Worm (Caenorhabditis elegans) whole organism, L1 larva: ENCODE measurements around the gene T05B4.13.

Source experiments
- C16A3.4 ChIP-seq: fragments of 150-350 bp; optimal IDR thresholded peaks from 2 replicates; lab custom pipeline; 2014; ENCODE audit warnings: missing biosample characterization, missing genetic modification characterization
- C34B4.2 ChIP-seq: sonication (generic microtip); optimal IDR thresholded peaks from 2 replicates; lab custom pipeline; 2017; ENCODE audit warnings: mild to moderate bottlenecking, missing genetic modification characterization, missing compliant biosample characterization
- F16B12.6 ChIP-seq: fragments of 150-350 bp; optimal IDR thresholded peaks from 2 replicates; lab custom pipeline; 2014; ENCODE audit warnings: missing biosample characterization, missing genetic modification characterization
- Y116A8C.19 ChIP-seq: sonication (generic microtip); optimal IDR thresholded peaks from 2 replicates; lab custom pipeline; 2016; ENCODE audit warnings: missing compliant biosample characterization, missing genetic modification characterization, borderline replicate concordance
- aha-1 ChIP-seq: fragments of 150-350 bp; optimal IDR thresholded peaks from 2 replicates; lab custom pipeline; 2014; ENCODE audit warnings: missing biosample characterization, missing genetic modification characterization
- aly-2 ChIP-seq: fragments of 150-350 bp; optimal IDR thresholded peaks from 2 replicates; lab custom pipeline; 2014; ENCODE audit warnings: missing biosample characterization, missing genetic modification characterization
- ama-1 ChIP-seq: fragments of 150-350 bp; optimal IDR thresholded peaks from 2 replicates; lab custom pipeline; 2014
- ceh-8 ChIP-seq: fragments of 200-800 bp; sonication (Bioruptor generic); optimal IDR thresholded peaks from 2 replicates; lab custom pipeline; 2018; ENCODE audit warnings: mild to moderate bottlenecking, missing genetic modification characterization, moderate library complexity, missing compliant biosample characterization
- ceh-82 ChIP-seq, 3 experiments: fragments of 150-350 bp in 1 of 3; sonication (generic microtip) in 2 of 3; optimal IDR thresholded peaks; 2 replicates each; lab custom pipeline; 2014 to 2017; ENCODE audit warnings: missing biosample characterization in 3 of 3, missing genetic modification characterization in 3 of 3
- ceh-90 ChIP-seq: sonication (generic microtip); optimal IDR thresholded peaks from 2 replicates; lab custom pipeline; 2016; ENCODE audit warnings: missing genetic modification characterization, missing compliant biosample characterization
- ces-1 ChIP-seq: fragments of 150-350 bp; optimal IDR thresholded peaks from 2 replicates; lab custom pipeline; 2014; ENCODE audit warnings: missing biosample characterization, missing genetic modification reagents, missing genetic modification characterization
- dsc-1 ChIP-seq: sonication (generic microtip); optimal IDR thresholded peaks from 2 replicates; lab custom pipeline; 2016; ENCODE audit warnings: mild to moderate bottlenecking, missing genetic modification characterization, missing compliant biosample characterization
- efl-1 ChIP-seq, 4 experiments: fragments of 150-350 bp; optimal IDR thresholded peaks in 3 of 4; peaks in 1 of 4; 1 replicate in 1 of 4; 2 replicates in 3 of 4; lab custom pipeline; 2014; ENCODE audit warnings: missing biosample characterization in 2 of 4, missing genetic modification characterization in 2 of 4, missing genetic modification reagents in 2 of 4
- efl-3 ChIP-seq: fragments of 200-800 bp; sonication (Bioruptor generic); optimal IDR thresholded peaks from 2 replicates; lab custom pipeline; 2018; ENCODE audit warnings: mild to moderate bottlenecking, missing genetic modification characterization, missing compliant biosample characterization
- egl-13 ChIP-seq: sonication (generic microtip); optimal IDR thresholded peaks from 2 replicates; lab custom pipeline; 2016; ENCODE audit warnings: missing genotype, missing genetic modification reagents, missing genetic modification characterization, missing compliant biosample characterization
- elt-2 ChIP-seq: sonication (generic microtip); optimal IDR thresholded peaks from 2 replicates; lab custom pipeline; 2016; ENCODE audit warnings: missing genetic modification characterization, mild to moderate bottlenecking, inconsistent platforms, missing compliant biosample characterization, missing genetic modification reagents
- elt-3 ChIP-seq, 6 experiments: fragments of 150-350 bp in 1 of 6; sonication (generic microtip); optimal IDR thresholded peaks; 2 replicates each; lab custom pipeline; 2017 to 2018; ENCODE audit warnings: missing biosample characterization in 6 of 6, missing genetic modification characterization in 6 of 6, inconsistent platforms in 1 of 6
- ets-5 ChIP-seq: fragments of 200-800 bp; sonication (Bioruptor generic); IDR thresholded peaks from 2 replicates; pipeline ENCODE4 v1.3.6; 2022; ENCODE audit warnings: missing genetic modification characterization, missing compliant biosample characterization
- fkh-10 ChIP-seq: sonication (generic microtip); optimal IDR thresholded peaks from 2 replicates; lab custom pipeline; 2017; ENCODE audit warnings: missing biosample characterization, missing genetic modification reagents, missing genetic modification characterization
- fkh-4 ChIP-seq: sonication (generic microtip); optimal IDR thresholded peaks from 2 replicates; lab custom pipeline; 2016; ENCODE audit warnings: missing compliant biosample characterization, missing genetic modification characterization, borderline replicate concordance
- fkh-8 ChIP-seq: sonication (generic microtip); optimal IDR thresholded peaks from 2 replicates; lab custom pipeline; 2016; ENCODE audit warnings: mild to moderate bottlenecking, missing genetic modification characterization, missing compliant biosample characterization
- hlh-4 ChIP-seq: sonication (generic microtip); optimal IDR thresholded peaks from 2 replicates; lab custom pipeline; 2016; ENCODE audit warnings: mild to moderate bottlenecking, missing genetic modification characterization, missing compliant biosample characterization
- hpl-2 ChIP-seq: fragments of 150-350 bp; optimal IDR thresholded peaks from 2 replicates; lab custom pipeline; 2014; ENCODE audit warnings: missing biosample characterization, missing genetic modification reagents, missing genetic modification characterization
- isw-1 ChIP-seq: fragments of 200-800 bp; sonication (Bioruptor generic); IDR thresholded peaks from 2 replicates; pipeline ENCODE4 v1.3.6; 2022; ENCODE audit warnings: missing genetic modification characterization, missing compliant biosample characterization
- jun-1 ChIP-seq: fragments of 150-350 bp; optimal IDR thresholded peaks from 2 replicates; lab custom pipeline; 2014; ENCODE audit warnings: missing biosample characterization, missing genetic modification reagents, missing genetic modification characterization
- lin-14 ChIP-seq: fragments of 200-800 bp; sonication (Bioruptor generic); optimal IDR thresholded peaks from 2 replicates; lab custom pipeline; 2018; ENCODE audit warnings: mild to moderate bottlenecking, missing genetic modification characterization, moderate library complexity, missing compliant biosample characterization
- lin-15B ChIP-seq: fragments of 150-350 bp; sonication (generic microtip); optimal IDR thresholded peaks from 3 replicates; lab custom pipeline; 2014; ENCODE audit warnings: missing biosample characterization, missing genetic modification characterization
- lin-35 ChIP-seq, 2 experiments: fragments of 150-350 bp; optimal IDR thresholded peaks; 2 replicates each; lab custom pipeline; 2014; ENCODE audit warnings: missing biosample characterization in 2 of 2, missing genetic modification characterization in 2 of 2, missing genetic modification reagents in 2 of 2
- lin-39 ChIP-seq: fragments of 150-350 bp; optimal IDR thresholded peaks from 2 replicates; lab custom pipeline; 2014; ENCODE audit warnings: missing biosample characterization, missing genetic modification reagents, missing genetic modification characterization
- mab-9 ChIP-seq: fragments of 200-800 bp; sonication (Bioruptor generic); IDR thresholded peaks from 2 replicates; pipeline ENCODE4 v1.3.6; 2022; ENCODE audit warnings: missing genetic modification reagents, missing genetic modification characterization, missing compliant biosample characterization
- mdl-1 ChIP-seq, 2 experiments: fragments of 150-350 bp; optimal IDR thresholded peaks; 2 replicates each; lab custom pipeline; 2014 to 2017; ENCODE audit warnings: missing biosample characterization in 2 of 2, missing genetic modification characterization in 2 of 2, inconsistent platforms in 1 of 2
- mef-2 ChIP-seq: fragments of 150-350 bp; optimal IDR thresholded peaks from 2 replicates; lab custom pipeline; 2014; ENCODE audit warnings: missing biosample characterization, missing genetic modification characterization
- mep-1 ChIP-seq: fragments of 150-350 bp; optimal IDR thresholded peaks from 2 replicates; lab custom pipeline; 2014; ENCODE audit warnings: missing biosample characterization, missing genetic modification characterization
- nhr-11 ChIP-seq: fragments of 150-350 bp; optimal IDR thresholded peaks from 2 replicates; lab custom pipeline; 2014; ENCODE audit warnings: missing biosample characterization, missing genetic modification characterization
- nhr-19 ChIP-seq: fragments of 200-800 bp; sonication (Bioruptor generic); conservative IDR thresholded peaks from 2 replicates; pipeline ENCODE4 v1.3.6; 2022; ENCODE audit warnings: missing genetic modification characterization, missing compliant biosample characterization
- nhr-20 ChIP-seq: sonication (generic microtip); optimal IDR thresholded peaks from 2 replicates; lab custom pipeline; 2016; ENCODE audit warnings: mild to moderate bottlenecking, missing genetic modification characterization, missing compliant biosample characterization
- nhr-237 ChIP-seq: fragments of 150-350 bp; optimal IDR thresholded peaks from 2 replicates; lab custom pipeline; 2014; ENCODE audit warnings: missing biosample characterization, missing genetic modification characterization
- nhr-47 ChIP-seq: sonication (generic microtip); optimal IDR thresholded peaks from 2 replicates; lab custom pipeline; 2016; ENCODE audit warnings: mild to moderate bottlenecking, missing genetic modification characterization, moderate library complexity, missing compliant biosample characterization
- nhr-76 ChIP-seq: sonication (generic microtip); optimal IDR thresholded peaks from 2 replicates; lab custom pipeline; 2017; ENCODE audit warnings: missing biosample characterization, missing genetic modification characterization
- nhr-85 ChIP-seq: sonication (generic microtip); peaks from one replicate; lab custom pipeline; 2016; ENCODE audit warnings: missing genetic modification characterization, inconsistent platforms, missing compliant biosample characterization
- pqm-1 ChIP-seq: sonication (generic microtip); optimal IDR thresholded peaks from 3 replicates; lab custom pipeline; 2017; ENCODE audit warnings: missing biosample characterization, missing genetic modification characterization
- rnt-1 ChIP-seq: sonication (generic microtip); optimal IDR thresholded peaks from 2 replicates; lab custom pipeline; 2016; ENCODE audit warnings: mild to moderate bottlenecking, missing genetic modification characterization, moderate library complexity, missing compliant biosample characterization
- skn-1 ChIP-seq: fragments of 150-350 bp; optimal IDR thresholded peaks from 2 replicates; lab custom pipeline; 2014; ENCODE audit warnings: missing biosample characterization, missing genetic modification characterization
- snpc-4 ChIP-seq: fragments of 150-350 bp; optimal IDR thresholded peaks from 2 replicates; lab custom pipeline; 2014; ENCODE audit warnings: missing biosample characterization, missing genetic modification characterization
- snu-23 ChIP-seq: sonication (generic microtip); optimal IDR thresholded peaks from 2 replicates; lab custom pipeline; 2016; ENCODE audit warnings: missing genetic modification characterization, missing compliant biosample characterization
- sox-4 ChIP-seq: sonication (generic microtip); optimal IDR thresholded peaks from 2 replicates; lab custom pipeline; 2016; ENCODE audit warnings: missing genetic modification characterization, missing compliant biosample characterization
- tlp-1 ChIP-seq: fragments of 150-350 bp; optimal IDR thresholded peaks from 2 replicates; lab custom pipeline; 2014; ENCODE audit warnings: missing biosample characterization, missing genetic modification characterization
- unc-30 ChIP-seq: sonication (generic microtip); optimal IDR thresholded peaks from 2 replicates; lab custom pipeline; 2017; ENCODE audit warnings: missing biosample characterization, missing genetic modification characterization
- unc-86 ChIP-seq: sonication (generic microtip); optimal IDR thresholded peaks from 2 replicates; lab custom pipeline; 2016; ENCODE audit warnings: missing genetic modification characterization, missing compliant biosample characterization
- unc-98 ChIP-seq: fragments of 200-800 bp; sonication (Bioruptor generic); IDR thresholded peaks from 2 replicates; pipeline ENCODE4 v1.3.6; 2022; ENCODE audit warnings: missing genetic modification characterization, missing compliant biosample characterization
- xbp-1 ChIP-seq: sonication (generic microtip); optimal IDR thresholded peaks from 2 replicates; lab custom pipeline; 2016; ENCODE audit warnings: missing genetic modification characterization, missing compliant biosample characterization
- zag-1 ChIP-seq: fragments of 150-350 bp; optimal IDR thresholded peaks from 2 replicates; lab custom pipeline; 2014; ENCODE audit warnings: missing biosample characterization, missing genetic modification characterization
- zip-4 ChIP-seq: fragments of 200-800 bp; sonication (Bioruptor generic); optimal IDR thresholded peaks from 2 replicates; lab custom pipeline; 2018; ENCODE audit warnings: mild to moderate bottlenecking, missing genetic modification characterization, moderate library complexity, missing compliant biosample characterization
- ztf-4 ChIP-seq: fragments of 150-350 bp; optimal IDR thresholded peaks from 2 replicates; lab custom pipeline; 2014; ENCODE audit warnings: missing biosample characterization, missing genetic modification characterization

Gene T05B4.13

ce11 chrV:4143034-4143433, 15.7 kb upstream of the T05B4.13 start (continued):
- TF ChIP-seq skn-1 (tag; lab: Kevin White, UChicago) (peak; percentile 89), hpl-2 (GFP tag; lab: Kevin White, UChicago) (no peak), nhr-47 (tag; lab: Kevin White, UChicago) (peak; percentile 92), lin-39 (tag; lab: Kevin White, UChicago) (peak; percentile 72), Y116A8C.19 (tag; lab: Kevin White, UChicago) (no peak), nhr-11 (tag; lab: Kevin White, UChicago) (peak; percentile 20), elt-2 (tag; lab: Kevin White, UChicago) (peak; percentile 69), lin-14 (GFP tag; lab: Kevin White, UChicago) (peak; percentile 97), ceh-8 (peak; percentile 86), ets-5 (no peak), aha-1 (tag; lab: Kevin White, UChicago) (peak; percentile 70), zag-1 (tag; lab: Kevin White, UChicago) (no peak), xbp-1 (tag; lab: Kevin White, UChicago) (peak; percentile 89), ceh-82 (tag; optimal IDR thresholded peaks at IDR 0.05; lab: Kevin White, UChicago) (peak; percentile 26 to 86 (median 73)), jun-1 (peak; percentile 26), tlp-1 (no peak), nhr-20 (tag; lab: Kevin White, UChicago) (peak; percentile 96), ztf-4 (tag; lab: Kevin White, UChicago) (peak; percentile 67), ceh-90 (tag; lab: Kevin White, UChicago) (no peak), elt-3 (tag; optimal IDR thresholded peaks at IDR 0.05; lab: Kevin White, UChicago) (peak in 2 of 6 experiments; percentile 74 to 94), C16A3.4 (tag; lab: Kevin White, UChicago) (peak; percentile 32), isw-1 (GFP tag; lab: Robert Waterston, UW) (peak; percentile 83), lin-35 (GFP tag; optimal IDR thresholded peaks at IDR 0.05; lab: Kevin White, UChicago) (peak; percentile 81 to 86), egl-13 (tag; lab: Kevin White, UChicago) (peak; percentile 61), fkh-10 (GFP tag; lab: Kevin White, UChicago) (peak; percentile 22), rnt-1 (tag; lab: Kevin White, UChicago) (peak; percentile 89), nhr-76 (tag; lab: Kevin White, UChicago) (no peak), efl-3 (GFP tag; lab: Kevin White, UChicago) (no peak), unc-86 (tag; lab: Kevin White, UChicago) (peak; percentile 86), fkh-4 (peak; percentile 63), ces-1 (no peak), pqm-1 (tag; lab: Kevin White, UChicago) (peak; percentile 82), unc-30 (tag; lab: Kevin White, UChicago) (no peak), lin-15B (tag; lab: Kevin White, UChicago) (peak; percentile 23), mdl-1 (tag; optimal IDR thresholded peaks at IDR 0.05; lab: Kevin White, UChicago) (peak in 1 of 2 experiments; percentile 85), ama-1 (lab: Kevin White, UChicago) (no peak), F16B12.6 (tag; lab: Kevin White, UChicago) (peak; percentile 42), aly-2 (tag; lab: Kevin White, UChicago) (no peak), sox-4 (tag; lab: Kevin White, UChicago) (peak; percentile 14), snu-23 (GFP tag; lab: Kevin White, UChicago) (peak; percentile 93), zip-4 (peak; percentile 5), unc-98 (GFP tag; lab: Robert Waterston, UW) (no peak), C34B4.2 (tag; lab: Kevin White, UChicago) (no peak), nhr-19 (GFP tag; lab: Robert Waterston, UW) (peak; percentile 90), efl-1 (optimal IDR thresholded peaks at IDR 0.05; lab: Kevin White, UChicago) (peak; percentile 84 to 85), efl-1 (GFP tag; optimal IDR thresholded peaks at IDR 0.05 in 1 of 2; lab: Kevin White, UChicago) (peak; percentile 77 to 97), dsc-1 (tag; lab: Kevin White, UChicago) (peak; percentile 95), nhr-85 (peak; percentile 91), mep-1 (tag; lab: Kevin White, UChicago) (peak; percentile 96), hlh-4 (tag; lab: Kevin White, UChicago) (no peak), fkh-8 (tag; lab: Kevin White, UChicago) (peak; percentile 86), mef-2 (tag; lab: Kevin White, UChicago) (peak; percentile 61), nhr-237 (tag; lab: Kevin White, UChicago) (peak; percentile 28), snpc-4 (tag; lab: Kevin White, UChicago) (peak; percentile 85), mab-9 (GFP tag; lab: Robert Waterston, UW) (peak; percentile 71)
